Worm (Caenorhabditis elegans) whole organism, late embryonic: Measurements from ENCODE around the gene F53F4.1.

Source experiments
- C08G9.2 ChIP-seq: sonication (generic microtip); optimal IDR thresholded peaks from 2 replicates; lab custom pipeline; 2016; ENCODE audit warnings: mild to moderate bottlenecking, missing genetic modification characterization, moderate library complexity, missing compliant biosample characterization
- C38D4.7 ChIP-seq: fragments of 200-800 bp; sonication (Bioruptor generic); optimal IDR thresholded peaks from 2 replicates; lab custom pipeline; 2018; ENCODE audit warnings: mild to moderate bottlenecking, missing genetic modification characterization, moderate library complexity, missing compliant biosample characterization
- F13H6.1 ChIP-seq: sonication (generic microtip); optimal IDR thresholded peaks from 2 replicates; lab custom pipeline; 2016; ENCODE audit warnings: missing genetic modification characterization, missing compliant biosample characterization
- K09A11.1 ChIP-seq: sonication (generic microtip); optimal IDR thresholded peaks from 2 replicates; lab custom pipeline; 2017; ENCODE audit warnings: antibody characterized with exemption, mild to moderate bottlenecking, missing genetic modification characterization, missing compliant biosample characterization; ENCODE audit not compliant: insufficient read depth
- T23F11.4 ChIP-seq: fragments of 200-800 bp; sonication (Bioruptor generic); optimal IDR thresholded peaks from 2 replicates; lab custom pipeline; 2018; ENCODE audit warnings: mild to moderate bottlenecking, missing genetic modification characterization, missing compliant biosample characterization
- Y22D7AL.16 ChIP-seq: sonication (generic microtip); optimal IDR thresholded peaks from 2 replicates; lab custom pipeline; 2016; ENCODE audit warnings: missing genetic modification characterization, missing compliant biosample characterization
- ahr-1 ChIP-seq: sonication (generic microtip); optimal IDR thresholded peaks from 2 replicates; lab custom pipeline; 2016; ENCODE audit warnings: missing genetic modification characterization, missing compliant biosample characterization
- ceh-14 ChIP-seq: sonication (generic microtip); optimal IDR thresholded peaks from 2 replicates; lab custom pipeline; 2016; ENCODE audit warnings: missing genotype, missing genetic modification characterization, missing compliant biosample characterization
- ceh-18 ChIP-seq: sonication (generic microtip); optimal IDR thresholded peaks from 2 replicates; lab custom pipeline; 2016; ENCODE audit warnings: missing genetic modification characterization, missing compliant biosample characterization
- ceh-2 ChIP-seq: sonication (generic microtip); optimal IDR thresholded peaks from 2 replicates; lab custom pipeline; 2016; ENCODE audit warnings: missing genotype, missing genetic modification characterization, missing compliant biosample characterization
- ceh-24 ChIP-seq: sonication (generic microtip); optimal IDR thresholded peaks from 2 replicates; lab custom pipeline; 2016; ENCODE audit warnings: mild to moderate bottlenecking, missing genetic modification characterization, missing compliant biosample characterization
- ceh-31 ChIP-seq: sonication (generic microtip); optimal IDR thresholded peaks from 2 replicates; lab custom pipeline; 2016; ENCODE audit warnings: missing genetic modification characterization, missing compliant biosample characterization
- che-1 ChIP-seq: sonication (generic microtip); optimal IDR thresholded peaks from 2 replicates; lab custom pipeline; 2016; ENCODE audit warnings: mild to moderate bottlenecking, missing genetic modification characterization, missing compliant biosample characterization
- dmd-4 ChIP-seq: sonication (generic microtip); optimal IDR thresholded peaks from 2 replicates; lab custom pipeline; 2016; ENCODE audit warnings: borderline replicate concordance, missing genetic modification characterization, missing compliant biosample characterization
- dve-1 ChIP-seq: sonication (generic microtip); optimal IDR thresholded peaks from 2 replicates; lab custom pipeline; 2017; ENCODE audit warnings: antibody characterized with exemption, mild to moderate bottlenecking, missing genetic modification characterization, missing compliant biosample characterization
- elt-4 ChIP-seq: sonication (generic microtip); optimal IDR thresholded peaks from 2 replicates; lab custom pipeline; 2016; ENCODE audit warnings: missing genetic modification characterization, missing compliant biosample characterization
- eyg-1 ChIP-seq: sonication (generic microtip); optimal IDR thresholded peaks from 2 replicates; lab custom pipeline; 2016; ENCODE audit warnings: missing genotype, missing genetic modification characterization, missing compliant biosample characterization
- fax-1 ChIP-seq: sonication (generic microtip); optimal IDR thresholded peaks from 2 replicates; lab custom pipeline; 2016; ENCODE audit warnings: missing genotype, missing genetic modification characterization, missing compliant biosample characterization
- fkh-6 ChIP-seq: sonication (generic microtip); optimal IDR thresholded peaks from 2 replicates; lab custom pipeline; 2016; ENCODE audit warnings: missing genetic modification characterization, missing compliant biosample characterization
- hlh-13 ChIP-seq: fragments of 200-800 bp; sonication (Bioruptor generic); optimal IDR thresholded peaks from 2 replicates; lab custom pipeline; 2018; ENCODE audit warnings: mild to moderate bottlenecking, missing genetic modification characterization, missing compliant biosample characterization
- hlh-15 ChIP-seq: sonication (generic microtip); optimal IDR thresholded peaks from 2 replicates; lab custom pipeline; 2016; ENCODE audit warnings: missing genetic modification characterization, missing compliant biosample characterization
- hlh-30 ChIP-seq: sonication (generic microtip); optimal IDR thresholded peaks from 2 replicates; lab custom pipeline; 2017; ENCODE audit warnings: antibody characterized with exemption, missing genetic modification characterization, missing compliant biosample characterization; ENCODE audit not compliant: insufficient read depth
- hlh-6 ChIP-seq: sonication (generic microtip); optimal IDR thresholded peaks from 2 replicates; lab custom pipeline; 2016; ENCODE audit warnings: missing genotype, missing genetic modification characterization, missing compliant biosample characterization
- hlh-8 ChIP-seq: sonication (generic microtip); optimal IDR thresholded peaks from 2 replicates; lab custom pipeline; 2016; ENCODE audit warnings: missing genotype, missing genetic modification characterization, missing compliant biosample characterization
- lim-6 ChIP-seq: sonication (generic microtip); optimal IDR thresholded peaks from 2 replicates; lab custom pipeline; 2016; ENCODE audit warnings: missing genetic modification characterization, missing compliant biosample characterization
- nhr-232 ChIP-seq: sonication (generic microtip); optimal IDR thresholded peaks from 2 replicates; lab custom pipeline; 2016; ENCODE audit warnings: missing genetic modification characterization, missing compliant biosample characterization
- npax-4 ChIP-seq: sonication (generic microtip); optimal IDR thresholded peaks from 2 replicates; lab custom pipeline; 2016; ENCODE audit warnings: missing genetic modification characterization, missing compliant biosample characterization
- odd-2 ChIP-seq: sonication (generic microtip); optimal IDR thresholded peaks from 2 replicates; lab custom pipeline; 2017; ENCODE audit warnings: antibody characterized with exemption, mild to moderate bottlenecking, missing genetic modification characterization, missing compliant biosample characterization
- pag-3 ChIP-seq: sonication (generic microtip); optimal IDR thresholded peaks from 2 replicates; lab custom pipeline; 2016; ENCODE audit warnings: missing compliant biosample characterization, missing genetic modification characterization, borderline replicate concordance
- pha-2 ChIP-seq: sonication (generic microtip); optimal IDR thresholded peaks from 2 replicates; lab custom pipeline; 2017; ENCODE audit warnings: mild to moderate bottlenecking, missing genetic modification characterization, missing compliant biosample characterization
- pha-4 ChIP-seq: fragments of 150-350 bp; optimal IDR thresholded peaks from 2 replicates; lab custom pipeline; 2018; ENCODE audit warnings: missing biosample characterization, missing genetic modification reagents, missing genetic modification characterization
- pros-1 ChIP-seq: fragments of 150-350 bp; optimal IDR thresholded peaks from 2 replicates; lab custom pipeline; 2014; ENCODE audit warnings: missing biosample characterization, missing genetic modification reagents, missing genetic modification characterization
- ref-2 ChIP-seq: sonication (generic microtip); optimal IDR thresholded peaks from 2 replicates; lab custom pipeline; 2016; ENCODE audit warnings: missing genetic modification characterization, missing compliant biosample characterization
- sox-4 ChIP-seq: sonication (generic microtip); optimal IDR thresholded peaks from 2 replicates; lab custom pipeline; 2017; ENCODE audit warnings: mild to moderate bottlenecking, missing genetic modification characterization, inconsistent platforms, missing compliant biosample characterization
- syd-9 ChIP-seq: sonication (generic microtip); optimal IDR thresholded peaks from 2 replicates; lab custom pipeline; 2016; ENCODE audit warnings: mild to moderate bottlenecking, missing genetic modification characterization, moderate library complexity, missing compliant biosample characterization
- tbx-2 ChIP-seq: sonication (generic microtip); optimal IDR thresholded peaks from 2 replicates; lab custom pipeline; 2016; ENCODE audit warnings: missing genetic modification characterization, missing compliant biosample characterization
- tbx-7 ChIP-seq: sonication (generic microtip); optimal IDR thresholded peaks from 2 replicates; lab custom pipeline; 2016; ENCODE audit warnings: missing genotype, missing genetic modification characterization, missing compliant biosample characterization
- ttx-3 ChIP-seq: sonication (generic microtip); optimal IDR thresholded peaks from 2 replicates; lab custom pipeline; 2016; ENCODE audit warnings: missing genetic modification reagents, missing genetic modification characterization, missing compliant biosample characterization
- unc-3 ChIP-seq, 2 experiments: fragments of 200-800 bp in 1 of 2; sonication (Bioruptor generic) in 1 of 2; sonication (generic microtip) in 1 of 2; conservative IDR thresholded peaks in 1 of 2; optimal IDR thresholded peaks in 1 of 2; 2 replicates each; pipeline versions ENCODE4 v1.3.6 to Lab custom; 2016 to 2022; ENCODE audit warnings: missing compliant biosample characterization in 2 of 2, missing genetic modification characterization in 2 of 2, missing genetic modification reagents in 1 of 2
- unc-42 ChIP-seq: sonication (generic microtip); optimal IDR thresholded peaks from 2 replicates; lab custom pipeline; 2016; ENCODE audit warnings: missing genotype, missing genetic modification characterization, missing compliant biosample characterization
- zip-5 ChIP-seq: sonication (generic microtip); optimal IDR thresholded peaks from 2 replicates; lab custom pipeline; 2016; ENCODE audit warnings: missing genetic modification characterization, missing compliant biosample characterization

F53F4.1 gene

DNA sequence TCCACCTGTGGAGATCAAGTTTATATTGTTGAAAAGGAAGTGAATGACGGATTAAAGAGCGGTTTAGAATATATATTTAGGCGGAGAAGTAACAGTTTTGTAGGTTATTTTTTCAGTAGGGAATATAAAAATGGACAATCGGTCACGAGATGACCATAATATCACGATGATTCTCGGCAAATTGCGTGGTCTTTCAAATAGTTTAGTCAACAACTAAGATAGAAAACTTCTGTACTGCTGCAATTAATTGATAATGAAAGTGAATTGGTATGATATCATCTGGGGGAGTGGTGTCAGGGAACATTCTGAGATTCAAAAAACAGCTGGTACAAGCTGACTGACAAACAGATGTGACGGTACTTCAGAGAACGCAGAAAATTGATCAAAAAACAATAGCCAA, 23.9 kb downstream of the F53F4.1 start (continued):
- TF ChIP-seq nhr-232: no peak

DNA sequence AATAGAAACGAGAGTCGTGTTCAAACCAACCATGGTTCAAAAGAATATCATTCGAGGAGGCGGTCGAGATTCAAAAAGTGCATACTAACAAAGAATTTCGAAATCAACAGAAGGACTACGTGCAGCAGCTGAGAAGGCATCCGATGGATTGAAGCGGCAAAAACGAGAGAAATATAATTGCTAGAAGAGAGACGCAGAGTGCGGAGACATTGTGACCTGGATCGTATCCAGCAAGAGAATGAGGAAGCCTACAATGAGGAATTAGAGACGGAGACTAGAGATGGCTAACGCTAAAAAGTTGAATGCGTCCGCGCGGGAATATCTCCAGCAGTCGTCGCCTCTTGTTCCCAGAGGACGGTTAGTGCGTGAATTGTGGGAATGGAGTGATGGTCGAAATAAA, 25.2 kb downstream of the F53F4.1 start:
- TF ChIP-seq ref-2 (tag; lab: Kevin White, UChicago): no peak
- no peak for TF ChIP-seq dmd-4 (tag; lab: Kevin White, UChicago)
- TF ChIP-seq F13H6.1: no peak
- TF ChIP-seq T23F11.4: no peak
- no peak for TF ChIP-seq pag-3
- TF ChIP-seq tbx-7 (tag; lab: Kevin White, UChicago): no peak
- TF ChIP-seq unc-42 (tag; lab: Kevin White, UChicago): no peak
- no peak for TF ChIP-seq pros-1 (tag; lab: Kevin White, UChicago)
- no peak for TF ChIP-seq elt-4
- no peak for TF ChIP-seq ceh-18
- no peak for TF ChIP-seq pha-2 (tag; lab: Kevin White, UChicago)
- TF ChIP-seq odd-2 (tag; lab: Kevin White, UChicago): no peak
- TF ChIP-seq hlh-6: no peak
- TF ChIP-seq sox-4 (tag; lab: Kevin White, UChicago): no peak
- no peak for TF ChIP-seq hlh-8 (tag; lab: Kevin White, UChicago)
- no peak for TF ChIP-seq hlh-15 (tag; lab: Kevin White, UChicago)

DNA sequence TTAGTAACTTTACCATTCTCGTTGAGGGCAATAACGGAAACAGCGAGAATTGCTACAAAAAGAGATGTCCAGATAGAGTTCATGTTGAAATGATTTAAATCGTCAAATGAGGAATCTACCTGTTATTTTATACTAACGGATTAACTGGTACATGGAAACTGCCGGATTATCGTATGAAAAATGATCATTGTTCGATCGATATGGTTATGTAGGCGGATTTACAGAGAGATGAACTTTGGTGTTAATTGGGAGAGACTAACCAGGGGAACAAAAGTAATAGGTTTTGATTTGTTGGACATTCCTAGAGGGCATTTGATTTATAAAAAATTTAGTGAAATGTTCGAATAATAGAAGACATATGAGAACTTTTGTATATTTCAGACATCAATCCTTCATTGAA, 27.2 kb downstream of the F53F4.1 start, which contains the start of gene spig-9:
spig-9 (minus strand) TSS at position 101 of the 400 bp plus-strand sequence.
- TF ChIP-seq che-1 (no peak), hlh-13 (GFP tag; lab: Kevin White, UChicago) (no peak), T23F11.4 (no peak), tbx-2 (tag; lab: Kevin White, UChicago) (no peak), C08G9.2 (tag; lab: Kevin White, UChicago) (no peak), sox-4 (tag; lab: Kevin White, UChicago) (no peak), dve-1 (tag; lab: Kevin White, UChicago) (no peak), zip-5 (tag; lab: Kevin White, UChicago) (no peak), ttx-3 (no peak), hlh-30 (no peak), fkh-6 (no peak), F13H6.1 (no peak), ceh-14 (tag; lab: Kevin White, UChicago) (no peak), K09A11.1 (tag; lab: Kevin White, UChicago) (no peak), C38D4.7 (GFP tag; lab: Kevin White, UChicago) (no peak), pha-2 (tag; lab: Kevin White, UChicago) (no peak), ref-2 (tag; lab: Kevin White, UChicago) (no peak), ceh-2 (tag; lab: Kevin White, UChicago) (no peak), eyg-1 (no peak), npax-4 (tag; lab: Kevin White, UChicago) (no peak)

DNA sequence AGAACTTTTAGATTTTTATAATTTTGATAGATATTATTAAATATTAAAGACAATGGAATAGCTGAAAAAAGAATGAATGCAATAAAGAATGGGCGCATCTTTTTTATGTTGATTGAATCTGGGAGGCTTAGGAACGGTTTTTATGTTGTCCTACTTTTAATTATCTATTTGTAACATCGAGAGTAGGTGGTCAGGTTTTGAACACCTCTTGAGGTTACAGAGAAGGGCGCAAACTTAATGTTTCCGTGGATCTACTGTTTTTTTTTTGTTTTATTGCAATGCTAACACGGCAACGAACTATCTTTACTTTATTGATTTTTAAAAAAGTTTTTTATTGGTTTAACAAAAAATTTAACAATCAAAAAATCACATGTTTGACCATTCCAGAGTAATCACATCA, 29.3 kb downstream of the F53F4.1 start, which contains the start of gene F53F4.7:
F53F4.7 (minus strand) TSS at position 101 of the 400 bp plus-strand sequence.
- TF ChIP-seq tbx-2 (tag; lab: Kevin White, UChicago) (no peak), pha-2 (tag; lab: Kevin White, UChicago) (no peak)

DNA sequence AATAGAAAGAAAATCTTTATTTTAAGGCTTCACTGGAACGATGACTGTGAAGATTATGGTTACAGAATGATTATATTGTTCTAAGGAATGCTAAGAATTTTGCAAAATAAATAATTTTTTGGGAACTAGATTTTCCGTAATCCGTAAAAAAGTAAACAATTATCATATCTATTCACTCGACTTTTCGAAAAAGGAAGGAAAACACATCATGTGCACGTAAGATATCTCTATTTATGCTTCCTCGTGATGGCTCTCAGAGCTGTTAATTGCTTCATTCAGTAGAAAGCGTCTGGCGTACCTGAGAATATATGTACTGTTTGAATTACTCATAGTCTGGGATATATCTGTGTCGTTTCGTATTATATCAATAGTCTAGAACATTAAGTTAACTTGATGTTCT, 35.2 kb downstream of the F53F4.1 start, which contains the start of gene srd-11:
srd-11 (minus strand) TSS at position 101 of the 400 bp plus-strand sequence.
- TF ChIP-seq syd-9 (tag; lab: Kevin White, UChicago) (no peak), odd-2 (tag; lab: Kevin White, UChicago) (no peak), pha-4 (tag; lab: Kevin White, UChicago) (no peak), fax-1 (tag; lab: Kevin White, UChicago) (no peak), nhr-232 (no peak), unc-3 (GFP tag; conservative IDR thresholded peaks at IDR 0.05; lab: Robert Waterston, UW) (no peak), unc-3 (tag; optimal IDR thresholded peaks at IDR 0.05; lab: Kevin White, UChicago) (no peak), ceh-24 (tag; lab: Kevin White, UChicago) (no peak), ahr-1 (tag; lab: Kevin White, UChicago) (no peak), sox-4 (tag; lab: Kevin White, UChicago) (no peak), lim-6 (tag; lab: Kevin White, UChicago) (no peak), Y22D7AL.16 (tag; lab: Kevin White, UChicago) (no peak), ceh-2 (tag; lab: Kevin White, UChicago) (no peak), hlh-30 (no peak), ceh-18 (no peak), F13H6.1 (no peak), ceh-31 (tag; lab: Kevin White, UChicago) (no peak)
